Fruit fly (Drosophila melanogaster) whole organism, embryonic: ENCODE measurements around the gene CG12289.

ENCODE experiments used
- ATbp ChIP-seq: fragments of 200-800 bp; sonication (Bioruptor generic); optimal IDR thresholded peaks from 2 replicates; lab custom pipeline; 2017; ENCODE audit warnings: missing biosample characterization, mild to moderate bottlenecking, missing genetic modification characterization, missing genetic modification reagents
- Antp ChIP-seq: fragments of 200-800 bp; sonication (Bioruptor generic); optimal IDR thresholded peaks from 3 replicates; lab custom pipeline; 2016; ENCODE audit warnings: missing biosample characterization, missing genetic modification characterization
- BtbVII ChIP-seq: fragments of 200-800 bp; sonication (Bioruptor generic); optimal IDR thresholded peaks from 3 replicates; lab custom pipeline; 2017; ENCODE audit warnings: missing biosample characterization, mild to moderate bottlenecking, missing genetic modification characterization
- CG10209 ChIP-seq: fragments of 200-800 bp; sonication (Bioruptor generic); optimal IDR thresholded peaks from 3 replicates; lab custom pipeline; 2017; ENCODE audit warnings: missing biosample characterization, mild to moderate bottlenecking, missing genetic modification characterization, missing genetic modification reagents
- CG10267 ChIP-seq: fragments of 200-800 bp; sonication (Bioruptor generic); optimal IDR thresholded peaks from 2 replicates; lab custom pipeline; 2018; ENCODE audit warnings: missing biosample characterization, mild to moderate bottlenecking, missing genetic modification characterization, moderate library complexity
- CG11398 ChIP-seq: fragments of 200-800 bp; sonication (Bioruptor generic); optimal IDR thresholded peaks from 2 replicates; lab custom pipeline; 2016; ENCODE audit warnings: missing biosample characterization, missing genetic modification characterization
- CG12104 ChIP-seq: fragments of 200-800 bp; sonication (Bioruptor generic); optimal IDR thresholded peaks from 3 replicates; lab custom pipeline; 2016; ENCODE audit warnings: missing biosample characterization, missing genetic modification characterization
- CG13296 ChIP-seq: fragments of 200-800 bp; sonication (Bioruptor generic); optimal IDR thresholded peaks from 3 replicates; lab custom pipeline; 2018; ENCODE audit warnings: missing biosample characterization, mild to moderate bottlenecking, missing genetic modification characterization
- CG14050 ChIP-seq: fragments of 200-800 bp; sonication (Bioruptor generic); IDR thresholded peaks from 3 replicates; pipeline ENCODE4 v1.3.6; 2022; ENCODE audit warnings: missing biosample characterization, missing genetic modification characterization
- CG14441 ChIP-seq: fragments of 200-800 bp; sonication (Bioruptor generic); IDR thresholded peaks from 2 replicates; pipeline ENCODE4 v1.3.6; 2022; ENCODE audit warnings: missing biosample characterization, missing genetic modification characterization
- CG17359 ChIP-seq: fragments of 200-800 bp; sonication (Bioruptor generic); optimal IDR thresholded peaks from 3 replicates; lab custom pipeline; 2018; ENCODE audit warnings: missing biosample characterization, mild to moderate bottlenecking, missing genetic modification characterization, moderate library complexity
- CG17361 ChIP-seq: fragments of 200-800 bp; sonication (Bioruptor generic); IDR thresholded peaks from 3 replicates; pipeline ENCODE4 v1.3.6; 2022; ENCODE audit warnings: missing biosample characterization, missing genetic modification characterization
- CG17802 ChIP-seq: fragments of 200-800 bp; sonication (Bioruptor generic); optimal IDR thresholded peaks from 2 replicates; lab custom pipeline; 2018; ENCODE audit warnings: missing biosample characterization, mild to moderate bottlenecking, missing genetic modification characterization, moderate library complexity
- CG31441 ChIP-seq: fragments of 200-800 bp; sonication (Bioruptor generic); IDR thresholded peaks from 2 replicates; pipeline ENCODE4 v1.3.6; 2022; ENCODE audit warnings: missing biosample characterization, missing genetic modification characterization
- CG3281 ChIP-seq: fragments of 200-800 bp; sonication (Bioruptor generic); optimal IDR thresholded peaks from 3 replicates; lab custom pipeline; 2017; ENCODE audit warnings: missing biosample characterization, mild to moderate bottlenecking, missing genetic modification characterization
- CG4424 ChIP-seq: fragments of 200-800 bp; sonication (Bioruptor generic); optimal IDR thresholded peaks from 3 replicates; lab custom pipeline; 2016; ENCODE audit warnings: missing biosample characterization, missing genetic modification characterization
- CG4730 ChIP-seq: fragments of 200-800 bp; sonication (Bioruptor generic); IDR thresholded peaks from 2 replicates; pipeline ENCODE4 v1.3.6; 2022; ENCODE audit warnings: missing biosample characterization, missing genetic modification characterization
- CG4820 ChIP-seq: fragments of 200-800 bp; sonication (Bioruptor generic); optimal IDR thresholded peaks from 3 replicates; lab custom pipeline; 2016; ENCODE audit warnings: missing biosample characterization, missing genetic modification characterization
- CG6254 ChIP-seq: fragments of 200-800 bp; sonication (Bioruptor generic); optimal IDR thresholded peaks from 3 replicates; lab custom pipeline; 2017; ENCODE audit warnings: mild to moderate bottlenecking, missing biosample characterization, missing genetic modification reagents, missing genetic modification characterization
- CG6765 ChIP-seq: fragments of 200-800 bp; sonication (Bioruptor generic); optimal IDR thresholded peaks from 3 replicates; lab custom pipeline; 2017; ENCODE audit warnings: missing biosample characterization, mild to moderate bottlenecking, missing genetic modification characterization
- CG6813 ChIP-seq: fragments of 200-800 bp; sonication (Bioruptor generic); optimal IDR thresholded peaks from 2 replicates; lab custom pipeline; 2017; ENCODE audit warnings: missing biosample characterization, missing genetic modification characterization, mild to moderate bottlenecking, moderate library complexity, missing genetic modification reagents
- Chrac-16 ChIP-seq: fragments of 200-800 bp; sonication (Bioruptor generic); optimal IDR thresholded peaks from 3 replicates; lab custom pipeline; 2016; ENCODE audit warnings: missing biosample characterization, missing genetic modification characterization
- D19A ChIP-seq: fragments of 200-800 bp; optimal IDR thresholded peaks from 3 replicates; lab custom pipeline; 2019; ENCODE audit warnings: missing biosample characterization, mild to moderate bottlenecking, missing genetic modification characterization, moderate library complexity
- Dek ChIP-seq: fragments of 200-800 bp; sonication (Bioruptor generic); optimal IDR thresholded peaks from 3 replicates; lab custom pipeline; 2019; ENCODE audit warnings: missing biosample characterization, mild to moderate bottlenecking, missing genetic modification characterization, moderate library complexity
- Doc2 ChIP-seq: fragments of 200-800 bp; sonication (Bioruptor generic); IDR thresholded peaks from 2 replicates; pipeline ENCODE4 v1.3.6; 2022; ENCODE audit warnings: missing biosample characterization, missing genetic modification characterization
- Dref ChIP-seq: fragments of 200-800 bp; sonication (Bioruptor generic); IDR thresholded peaks from 2 replicates; pipeline ENCODE4 v1.3.6; 2022; ENCODE audit warnings: missing biosample characterization, missing genetic modification characterization
- Drgx ChIP-seq: fragments of 200-800 bp; sonication (Bioruptor generic); IDR thresholded peaks from 2 replicates; pipeline ENCODE4 v1.3.6; 2022; ENCODE audit warnings: missing biosample characterization, missing genetic modification characterization
- E2f1 ChIP-seq: fragments of 200-800 bp; sonication (Bioruptor generic); IDR thresholded peaks from 2 replicates; pipeline ENCODE4 v1.3.6; 2022; ENCODE audit warnings: missing biosample characterization, missing genetic modification characterization
- Elba2 ChIP-seq: fragments of 200-800 bp; sonication (Bioruptor generic); optimal IDR thresholded peaks from 3 replicates; lab custom pipeline; 2016; ENCODE audit warnings: missing biosample characterization, missing genetic modification characterization
- Ets65A ChIP-seq: fragments of 200-800 bp; sonication (Bioruptor generic); peaks from one replicate; lab custom pipeline; 2016; ENCODE audit warnings: missing biosample characterization, missing genetic modification characterization
- H2.0 ChIP-seq: fragments of 200-800 bp; sonication (Bioruptor generic); IDR thresholded peaks from 2 replicates; pipeline ENCODE4 v1.3.6; 2022; ENCODE audit warnings: missing biosample characterization, missing genetic modification characterization
- Hmx ChIP-seq: fragments of 200-800 bp; sonication (Bioruptor generic); optimal IDR thresholded peaks from 2 replicates; lab custom pipeline; 2016; ENCODE audit warnings: missing biosample characterization, missing genetic modification characterization
- Hr51 ChIP-seq, 2 experiments: fragments of 200-800 bp; sonication (Bioruptor generic); optimal IDR thresholded peaks; 2 replicates in 1 of 2; 3 replicates in 1 of 2; lab custom pipeline; 2016 to 2018; ENCODE audit warnings: missing biosample characterization in 2 of 2, missing genetic modification characterization in 2 of 2, mild to moderate bottlenecking in 1 of 2, moderate library complexity in 1 of 2
- Lim3 ChIP-seq: fragments of 200-800 bp; sonication (Bioruptor generic); IDR thresholded peaks from 2 replicates; pipeline ENCODE4 v1.3.6; 2022; ENCODE audit warnings: missing biosample characterization, missing genetic modification characterization
- Myb ChIP-seq: fragments of 200-800 bp; sonication (Bioruptor generic); optimal IDR thresholded peaks from 2 replicates; lab custom pipeline; 2016; ENCODE audit warnings: missing biosample characterization, missing genetic modification characterization
- NFAT ChIP-seq: fragments of 200-800 bp; sonication (Bioruptor generic); IDR thresholded peaks from 2 replicates; pipeline ENCODE4 v1.3.6; 2022; ENCODE audit warnings: missing biosample characterization, missing genetic modification characterization
- Pdp1 ChIP-seq, 2 experiments: fragments of 200-800 bp; sonication (Bioruptor generic); optimal IDR thresholded peaks; 3 replicates each; lab custom pipeline; 2016; ENCODE audit warnings: missing biosample characterization in 2 of 2, missing genetic modification characterization in 2 of 2, mild to moderate bottlenecking in 1 of 2, moderate library complexity in 1 of 2
- Sox102F ChIP-seq: fragments of 200-800 bp; sonication (Bioruptor generic); optimal IDR thresholded peaks from 2 replicates; lab custom pipeline; 2018; ENCODE audit warnings: missing biosample characterization, mild to moderate bottlenecking, missing genetic modification characterization, moderate library complexity
- Spps ChIP-seq: fragments of 200-800 bp; sonication (Bioruptor generic); optimal IDR thresholded peaks from 2 replicates; lab custom pipeline; 2018; ENCODE audit warnings: missing biosample characterization, mild to moderate bottlenecking, missing genetic modification characterization
- bcd ChIP-seq: fragments of 200-800 bp; sonication (Bioruptor generic); optimal IDR thresholded peaks from 2 replicates; lab custom pipeline; 2017; ENCODE audit warnings: missing biosample characterization, mild to moderate bottlenecking, missing genetic modification characterization
- bsh ChIP-seq, 2 experiments: fragments of 200-800 bp; sonication (Bioruptor generic); optimal IDR thresholded peaks; 2 replicates each; lab custom pipeline; 2017 to 2018; ENCODE audit warnings: mild to moderate bottlenecking in 2 of 2, missing biosample characterization in 2 of 2, missing genetic modification characterization in 2 of 2, moderate library complexity in 1 of 2
- cad ChIP-seq: fragments of >200 bp; optimal IDR thresholded peaks from 2 replicates; lab custom pipeline; 2017; ENCODE audit warnings: missing biosample characterization, missing genetic modification characterization
- disco-r ChIP-seq: fragments of 200-800 bp; sonication (Bioruptor generic); optimal IDR thresholded peaks from 2 replicates; lab custom pipeline; 2016; ENCODE audit warnings: missing biosample characterization, missing genetic modification characterization
- esg ChIP-seq: fragments of 200-800 bp; sonication (Bioruptor generic); conservative IDR thresholded peaks from 2 replicates; pipeline ENCODE4 v1.3.6; 2022; ENCODE audit warnings: missing biosample characterization, missing genetic modification characterization
- gro ChIP-seq: fragments of 200-800 bp; sonication (Bioruptor generic); optimal IDR thresholded peaks from 2 replicates; lab custom pipeline; 2016; ENCODE audit warnings: missing biosample characterization, missing genetic modification characterization
- ham ChIP-seq: fragments of 200-800 bp; sonication (Bioruptor generic); IDR thresholded peaks from 2 replicates; pipeline ENCODE4 v1.3.6; 2022; ENCODE audit warnings: missing biosample characterization, missing genetic modification characterization
- hbn ChIP-seq: fragments of 200-800 bp; sonication (Bioruptor generic); IDR thresholded peaks from 2 replicates; pipeline ENCODE4 v1.3.6; 2022; ENCODE audit warnings: missing biosample characterization, missing genetic modification characterization; ENCODE audit not compliant: partially characterized antibody
- jing ChIP-seq: fragments of 200-800 bp; sonication (Bioruptor generic); optimal IDR thresholded peaks from 2 replicates; lab custom pipeline; 2018; ENCODE audit warnings: missing biosample characterization, mild to moderate bottlenecking, missing genetic modification characterization
- ro ChIP-seq: fragments of 200-800 bp; sonication (Bioruptor generic); IDR thresholded peaks from 2 replicates; pipeline ENCODE4 v1.3.6; 2022; ENCODE audit warnings: missing biosample characterization, missing genetic modification characterization
- tna ChIP-seq: fragments of 200-800 bp; sonication (Bioruptor generic); IDR thresholded peaks from 2 replicates; pipeline ENCODE4 v1.3.6; 2022; ENCODE audit warnings: missing biosample characterization, missing genetic modification characterization; ENCODE audit not compliant: partially characterized antibody
- unpg ChIP-seq: fragments of 200-800 bp; sonication (Bioruptor generic); optimal IDR thresholded peaks from 3 replicates; lab custom pipeline; 2018; ENCODE audit warnings: missing biosample characterization, mild to moderate bottlenecking, missing genetic modification characterization, moderate library complexity
- usp ChIP-seq: fragments of >200 bp; optimal IDR thresholded peaks from 2 replicates; lab custom pipeline; 2017; ENCODE audit warnings: missing biosample characterization, missing genetic modification characterization

CG12289 gene

DNA sequence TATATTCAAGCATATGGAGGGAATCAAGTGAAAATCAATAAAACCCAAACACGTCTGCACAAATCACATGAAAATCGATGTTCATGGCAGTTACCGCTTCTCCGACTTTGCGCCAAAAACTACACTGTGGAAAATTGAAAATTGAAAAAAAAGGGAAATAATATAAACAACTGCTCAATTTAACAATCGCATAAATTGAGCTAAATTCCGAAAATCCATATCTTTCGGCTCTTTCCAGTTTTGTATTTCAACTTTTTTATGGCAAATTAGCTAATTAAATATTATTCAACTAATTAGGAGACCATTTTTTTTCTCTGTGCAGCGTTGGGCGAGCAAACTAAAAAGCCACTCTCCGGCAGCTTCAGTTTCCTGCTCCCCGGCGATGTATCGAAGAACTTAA, 26.2 kb upstream of the CG12289 start (continued):
- TF ChIP-seq CG17359 (tag; lab: Kevin White, UChicago) = peak; percentile 49
- no peak for TF ChIP-seq Dref (GFP tag; lab: Robert Waterston, UW)
- TF ChIP-seq D19A = peak; percentile 12
- no peak for TF ChIP-seq E2f1 (GFP tag; lab: Robert Waterston, UW)
- peak; percentile 43 for TF ChIP-seq CG6765 (GFP tag; lab: Kevin White, UChicago)
- peak; percentile 33 for TF ChIP-seq Ets65A (GFP tag; lab: Kevin White, UChicago)
- 0 out of 2 replicates have a peak, but pooled peaks have one; percentile 5 for TF ChIP-seq esg
- TF ChIP-seq CG3281 (GFP tag; lab: Kevin White, UChicago) = peak; percentile 45
- TF ChIP-seq bsh (GFP tag; optimal IDR thresholded peaks at IDR 0.05; lab: Kevin White, UChicago) = peak in 1 of 2 experiments; percentile 20
- peak; percentile 7 for TF ChIP-seq Antp
- peak; percentile 48 for TF ChIP-seq CG14441 (GFP tag; lab: Robert Waterston, UW)
- no peak for TF ChIP-seq tna (GFP tag; lab: Robert Waterston, UW)
- peak in 1 of 2 experiments; percentile 9 for TF ChIP-seq Pdp1 (GFP tag; optimal IDR thresholded peaks at IDR 0.05; lab: Kevin White, UChicago)
- no peak for TF ChIP-seq CG4730
- TF ChIP-seq CG4820 (GFP tag; lab: Kevin White, UChicago) = peak; percentile 42
- peak; percentile 17 for TF ChIP-seq CG6254 (GFP tag; lab: Kevin White, UChicago)
- TF ChIP-seq CG10267 = peak; percentile 8
- no peak for TF ChIP-seq cad (GFP tag; lab: Kevin White, UChicago)
- TF ChIP-seq CG12104 (GFP tag; lab: Kevin White, UChicago) = no peak
- peak; percentile 12 for TF ChIP-seq unpg
- TF ChIP-seq Sox102F (GFP tag; lab: Kevin White, UChicago) = peak; percentile 19
- no peak for TF ChIP-seq gro
- TF ChIP-seq CG6813 (GFP tag; lab: Kevin White, UChicago) = peak; percentile 20

dm6 chr3L:11483135-11483534, 24.9 kb upstream of the CG12289 start:
- no peak for TF ChIP-seq hbn
- peak; percentile 39 for TF ChIP-seq bcd (GFP tag; lab: Kevin White, UChicago)
- no peak for TF ChIP-seq Dek (tag; lab: Kevin White, UChicago)
- no peak for TF ChIP-seq Lim3 (GFP tag; lab: Robert Waterston, UW)
- TF ChIP-seq CG14050 = no peak
- peak; percentile 4 for TF ChIP-seq CG4424
- TF ChIP-seq ham (GFP tag; lab: Robert Waterston, UW) = no peak
- 0 out of 2 replicates have a peak, but pooled peaks have one; percentile 2 for TF ChIP-seq NFAT (GFP tag; lab: Robert Waterston, UW)
- TF ChIP-seq Spps (tag; lab: Kevin White, UChicago) = no peak
- no peak for TF ChIP-seq CG13296 (GFP tag; lab: Kevin White, UChicago)
- TF ChIP-seq Chrac-16 = peak; percentile 24
- TF ChIP-seq Hr51 (GFP tag; optimal IDR thresholded peaks at IDR 0.05; lab: Kevin White, UChicago) = peak in 1 of 2 experiments; percentile 58
- no peak for TF ChIP-seq Hmx
- TF ChIP-seq CG17361 (GFP tag; lab: Robert Waterston, UW) = peak; percentile 61
- no peak; the same call in 1 of the 2 replicates for TF ChIP-seq H2.0 (GFP tag; lab: Robert Waterston, UW)
- peak; percentile 18 for TF ChIP-seq CG10209
- no peak for TF ChIP-seq disco-r (GFP tag; lab: Kevin White, UChicago)
- no peak for TF ChIP-seq ro (GFP tag; lab: Robert Waterston, UW)
- no peak for TF ChIP-seq Doc2 (GFP tag; lab: Robert Waterston, UW)
- TF ChIP-seq CG17802 (tag; lab: Kevin White, UChicago) = peak; percentile 12
- TF ChIP-seq Drgx (GFP tag; lab: Robert Waterston, UW) = peak; percentile 34; the same call in 1 of the 2 replicates
- TF ChIP-seq Myb (GFP tag; lab: Kevin White, UChicago) = no peak
- TF ChIP-seq Elba2 (GFP tag; lab: Kevin White, UChicago) = no peak
- no peak for TF ChIP-seq jing (GFP tag; lab: Kevin White, UChicago)
- TF ChIP-seq CG31441 (GFP tag; lab: Robert Waterston, UW) = peak; percentile 73
- TF ChIP-seq BtbVII (GFP tag; lab: Kevin White, UChicago) = no peak
- TF ChIP-seq CG11398 (GFP tag; lab: Kevin White, UChicago) = no peak
- TF ChIP-seq usp (GFP tag; lab: Kevin White, UChicago) = no peak
- peak; percentile 37 for TF ChIP-seq ATbp (GFP tag; lab: Kevin White, UChicago)
